Fruit fly (Drosophila melanogaster) whole organism, adult: ENCODE results near the gene CG31373.

ENCODE experiments used
- CG11617 ChIP-seq: fragments of 200-800 bp; sonication (Bioruptor generic); optimal IDR thresholded peaks from 2 replicates; lab custom pipeline; 2017; ENCODE audit warnings: mild to moderate bottlenecking, missing biosample characterization, missing genetic modification reagents, missing genetic modification characterization
- CG12768 ChIP-seq: fragments of 200-800 bp; sonication (Bioruptor generic); optimal IDR thresholded peaks from 2 replicates; lab custom pipeline; 2017; ENCODE audit warnings: missing biosample characterization, missing genetic modification characterization, mild to moderate bottlenecking, moderate library complexity, missing genetic modification reagents
- CG14711 ChIP-seq: fragments of 200-800 bp; sonication (Bioruptor generic); optimal IDR thresholded peaks from 2 replicates; lab custom pipeline; 2018; ENCODE audit warnings: missing biosample characterization, mild to moderate bottlenecking, missing genetic modification characterization, moderate library complexity
- CG1620 ChIP-seq: fragments of 200-800 bp; sonication (Bioruptor generic); optimal IDR thresholded peaks from 2 replicates; lab custom pipeline; 2016; ENCODE audit warnings: missing biosample characterization, missing genetic modification characterization
- CG33017 ChIP-seq: fragments of 200-800 bp; sonication (Bioruptor generic); optimal IDR thresholded peaks from 2 replicates; lab custom pipeline; 2018; ENCODE audit warnings: missing biosample characterization, mild to moderate bottlenecking, missing genetic modification characterization, moderate library complexity
- CG5204 ChIP-seq: fragments of 200-800 bp; sonication (Bioruptor generic); optimal IDR thresholded peaks from 2 replicates; lab custom pipeline; 2016; ENCODE audit warnings: missing biosample characterization, missing genetic modification characterization
- CG7045 ChIP-seq: fragments of 200-800 bp; sonication (Bioruptor generic); optimal IDR thresholded peaks from 2 replicates; lab custom pipeline; 2017; ENCODE audit warnings: missing biosample characterization, mild to moderate bottlenecking, missing genetic modification characterization
- CG7101 ChIP-seq: fragments of 200-800 bp; sonication (Bioruptor generic); optimal IDR thresholded peaks from 2 replicates; lab custom pipeline; 2018; ENCODE audit warnings: missing biosample characterization, mild to moderate bottlenecking, missing genetic modification characterization, moderate library complexity
- Clk ChIP-seq: fragments of 200-800 bp; sonication (Bioruptor generic); optimal IDR thresholded peaks from 2 replicates; lab custom pipeline; 2017; ENCODE audit warnings: missing biosample characterization, missing genetic modification characterization
- Crg-1 ChIP-seq: fragments of 200-800 bp; sonication (Bioruptor generic); optimal IDR thresholded peaks from 2 replicates; lab custom pipeline; 2016; ENCODE audit warnings: missing biosample characterization, missing genetic modification characterization
- Hr96 ChIP-seq: fragments of 200-800 bp; sonication (Bioruptor generic); optimal IDR thresholded peaks from 2 replicates; lab custom pipeline; 2016; ENCODE audit warnings: missing biosample characterization, missing genetic modification characterization
- Mnt ChIP-seq: fragments of 200-800 bp; sonication (Bioruptor generic); optimal IDR thresholded peaks from 2 replicates; lab custom pipeline; 2016; ENCODE audit warnings: missing biosample characterization, mild to moderate bottlenecking, missing genetic modification characterization
- bab1 ChIP-seq: fragments of 200-800 bp; sonication (Bioruptor generic); optimal IDR thresholded peaks from 3 replicates; lab custom pipeline; 2019; ENCODE audit warnings: missing biosample characterization, mild to moderate bottlenecking, missing genetic modification characterization, moderate library complexity
- cic ChIP-seq: fragments of 200-800 bp; sonication (Bioruptor generic); optimal IDR thresholded peaks from 2 replicates; lab custom pipeline; 2017; ENCODE audit warnings: missing biosample characterization, mild to moderate bottlenecking, missing genetic modification characterization, moderate library complexity
- cnc ChIP-seq, 2 experiments: fragments of >200 bp; optimal IDR thresholded peaks; 2 replicates each; lab custom pipeline; 2017
- kay ChIP-seq: fragments of 200-800 bp; sonication (Bioruptor generic); peaks from one replicate; lab custom pipeline; 2016; ENCODE audit warnings: missing biosample characterization, missing genetic modification characterization, borderline replicate concordance
- ovo ChIP-seq: fragments of 200-800 bp; sonication (Bioruptor generic); optimal IDR thresholded peaks from 2 replicates; lab custom pipeline; 2016; ENCODE audit warnings: missing biosample characterization, missing genetic modification characterization
- pad ChIP-seq: fragments of 200-800 bp; sonication (Bioruptor generic); optimal IDR thresholded peaks from 3 replicates; lab custom pipeline; 2017; ENCODE audit warnings: missing biosample characterization, missing genetic modification characterization, mild to moderate bottlenecking, moderate library complexity, missing genetic modification reagents
- tj ChIP-seq: fragments of 200-800 bp; sonication (Bioruptor generic); optimal IDR thresholded peaks from 3 replicates; lab custom pipeline; 2017; ENCODE audit warnings: missing biosample characterization, mild to moderate bottlenecking, missing genetic modification characterization, moderate library complexity
- toe ChIP-seq: fragments of 200-800 bp; sonication (Bioruptor generic); optimal IDR thresholded peaks from 2 replicates; lab custom pipeline; 2016; ENCODE audit warnings: missing biosample characterization, missing genetic modification characterization

The CG31373 gene

DNA sequence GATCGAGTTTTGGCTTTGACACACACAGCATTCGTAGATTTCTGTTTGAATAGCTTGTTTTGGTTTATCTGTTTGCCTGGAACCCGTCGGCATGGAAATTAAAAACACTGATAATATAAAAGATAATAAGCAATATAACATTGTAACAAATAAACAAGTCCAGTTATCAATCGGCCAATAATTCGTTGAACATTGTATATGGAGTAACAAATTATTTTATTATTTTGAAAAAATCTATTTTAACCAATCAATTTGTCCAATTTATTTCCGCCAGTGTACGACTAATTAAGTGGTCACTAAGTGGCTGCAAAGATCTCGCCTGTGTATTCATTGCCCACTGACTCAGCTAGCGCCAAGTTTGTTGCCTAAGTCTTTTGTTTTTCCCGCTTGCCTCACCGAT, 20.3 kb downstream of the CG31373 start:
- TF ChIP-seq CG7045 (no peak), Hr96 (GFP tag; lab: Kevin White, UChicago) (no peak)

DNA sequence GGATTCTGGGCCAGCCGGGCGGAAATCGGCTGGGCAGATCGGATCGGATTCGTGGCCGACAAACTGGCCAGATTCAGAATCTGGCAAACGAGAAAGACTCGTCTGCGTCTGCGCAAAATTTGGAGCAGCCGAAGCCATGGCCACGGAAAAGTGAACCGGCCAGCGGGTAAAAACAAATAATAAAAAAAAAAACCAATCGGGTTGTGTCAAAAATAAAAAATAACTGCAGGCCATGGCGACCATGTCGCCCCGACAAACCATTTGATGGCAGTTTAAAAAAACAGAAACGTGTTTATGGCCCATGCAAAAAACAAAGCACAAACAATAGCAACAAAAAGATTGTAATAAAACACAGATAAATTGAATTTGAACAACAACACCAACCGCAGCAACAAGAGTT, 21.0 kb downstream of the CG31373 start:
- no peak for TF ChIP-seq tj
- no peak for TF ChIP-seq pad
- TF ChIP-seq Hr96 (GFP tag; lab: Kevin White, UChicago): no peak
- TF ChIP-seq CG1620 (GFP tag; lab: Kevin White, UChicago): no peak
- TF ChIP-seq CG14711 (tag; lab: Kevin White, UChicago): no peak
- no peak for TF ChIP-seq Mnt

DNA sequence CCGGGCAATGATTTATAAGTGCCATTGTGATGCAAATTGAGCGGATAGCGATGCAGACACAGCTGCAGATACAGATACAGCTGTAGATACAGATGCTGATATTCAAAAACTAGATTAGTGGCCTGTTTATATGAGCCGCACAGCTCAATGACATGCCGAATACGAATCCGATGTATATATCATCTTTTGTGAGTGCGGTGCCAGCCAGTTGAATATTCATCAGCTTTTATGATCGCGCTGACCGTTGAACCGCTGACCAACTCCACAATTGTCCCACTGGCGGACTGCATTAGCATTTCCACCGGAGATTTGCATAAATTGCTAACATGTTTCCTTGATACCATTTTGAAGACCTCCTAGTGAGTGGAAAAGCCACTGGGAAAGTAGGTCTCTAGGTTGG, 21.9 kb downstream of the CG31373 start:
- TF ChIP-seq CG7101 (tag; lab: Kevin White, UChicago) (no peak), CG11617 (no peak), CG5204 (GFP tag; lab: Kevin White, UChicago) (no peak), CG12768 (no peak), Mnt (no peak), cnc (optimal IDR thresholded peaks at IDR 0.05; lab: Kevin White, UChicago) (no peak), bab1 (GFP tag; lab: Kevin White, UChicago) (no peak), pad (no peak), cic (GFP tag; lab: Kevin White, UChicago) (no peak), Clk (no peak), ovo (GFP tag; lab: Kevin White, UChicago) (no peak), Hr96 (GFP tag; lab: Kevin White, UChicago) (no peak), CG7045 (no peak), CG33017 (tag; lab: Kevin White, UChicago) (no peak), CG14711 (tag; lab: Kevin White, UChicago) (no peak), toe (GFP tag; lab: Kevin White, UChicago) (no peak), Crg-1 (no peak)

DNA sequence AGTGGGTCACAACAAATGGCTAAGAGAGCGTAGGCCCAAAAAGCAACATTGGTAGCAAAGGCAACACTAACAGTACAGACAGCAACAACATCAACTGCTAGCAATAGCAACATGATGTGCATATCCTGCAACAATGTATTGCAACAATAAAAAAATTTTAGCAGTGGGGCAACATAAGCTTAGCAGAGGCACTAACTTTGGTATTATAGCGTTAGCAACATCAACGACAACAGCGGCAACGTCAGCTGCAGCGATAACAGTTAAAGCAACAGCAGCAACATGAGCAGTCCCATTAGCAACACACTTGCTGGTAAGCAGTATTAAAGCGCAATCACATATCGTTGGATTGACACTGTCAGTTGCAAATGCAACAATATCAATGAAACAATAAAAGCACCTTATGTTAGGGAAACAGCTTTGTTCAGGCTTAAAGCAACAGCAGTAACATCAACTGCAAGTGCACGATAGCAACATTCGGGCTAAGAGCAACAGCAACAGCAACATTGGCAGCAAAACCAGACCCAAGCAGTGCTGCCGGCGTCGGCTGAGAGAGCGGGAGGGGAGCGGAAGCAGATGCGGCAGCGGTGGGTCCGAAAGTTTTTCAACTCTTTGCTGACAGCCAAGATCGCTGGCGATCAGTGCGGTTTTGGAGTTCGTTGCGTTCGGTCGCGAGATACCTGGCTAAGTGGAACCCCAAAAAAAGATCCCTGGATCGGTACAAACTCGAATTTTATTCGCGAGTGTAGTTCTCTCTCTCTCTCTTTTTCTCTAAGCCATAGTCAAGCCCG, 22.7 kb downstream of the CG31373 start, which contains the start of gene Skel:
Skel (plus strand) TSS at position 637 of the 788 bp plus-strand sequence.
- TF ChIP-seq Mnt: no peak
- TF ChIP-seq CG1620 (GFP tag; lab: Kevin White, UChicago): no peak
- no peak for TF ChIP-seq ovo (GFP tag; lab: Kevin White, UChicago)
- no peak for TF ChIP-seq CG7101 (tag; lab: Kevin White, UChicago)
- no peak for TF ChIP-seq CG33017 (tag; lab: Kevin White, UChicago)
- TF ChIP-seq tj: no peak
- no peak for TF ChIP-seq toe (GFP tag; lab: Kevin White, UChicago)
- no peak for TF ChIP-seq Crg-1
- TF ChIP-seq Hr96 (GFP tag; lab: Kevin White, UChicago): no peak
- TF ChIP-seq CG11617: no peak
- TF ChIP-seq CG14711 (tag; lab: Kevin White, UChicago): no peak
- no peak for TF ChIP-seq cnc (optimal IDR thresholded peaks at IDR 0.05; lab: Kevin White, UChicago)
- no peak for TF ChIP-seq cic (GFP tag; lab: Kevin White, UChicago)
- TF ChIP-seq bab1 (GFP tag; lab: Kevin White, UChicago): no peak
- no peak for TF ChIP-seq pad
- no peak for TF ChIP-seq kay
- no peak for TF ChIP-seq CG7045
- no peak for TF ChIP-seq Clk

DNA sequence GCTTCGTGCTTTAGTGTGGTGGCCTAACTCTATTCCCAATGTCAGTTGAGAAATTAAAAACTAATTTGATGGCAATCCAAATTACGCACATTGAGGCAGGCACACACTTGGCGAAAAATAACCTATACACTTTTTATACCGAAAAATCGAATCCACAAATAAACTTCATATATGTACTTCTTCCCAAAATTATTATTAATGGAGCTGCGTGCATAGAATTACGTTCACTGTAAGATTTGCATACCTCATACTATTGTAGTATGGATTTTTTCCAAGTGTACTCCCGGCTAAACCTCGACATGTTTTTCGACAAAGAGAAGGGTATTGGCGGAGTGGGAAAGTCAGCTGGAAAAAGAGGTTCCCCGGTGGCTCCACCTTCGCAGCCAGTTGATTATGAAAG, 24.9 kb downstream of the CG31373 start:
- no peak for TF ChIP-seq Clk
- no peak for TF ChIP-seq ovo (GFP tag; lab: Kevin White, UChicago)
- no peak for TF ChIP-seq toe (GFP tag; lab: Kevin White, UChicago)
- TF ChIP-seq CG5204 (GFP tag; lab: Kevin White, UChicago): no peak
- no peak for TF ChIP-seq bab1 (GFP tag; lab: Kevin White, UChicago)

DNA sequence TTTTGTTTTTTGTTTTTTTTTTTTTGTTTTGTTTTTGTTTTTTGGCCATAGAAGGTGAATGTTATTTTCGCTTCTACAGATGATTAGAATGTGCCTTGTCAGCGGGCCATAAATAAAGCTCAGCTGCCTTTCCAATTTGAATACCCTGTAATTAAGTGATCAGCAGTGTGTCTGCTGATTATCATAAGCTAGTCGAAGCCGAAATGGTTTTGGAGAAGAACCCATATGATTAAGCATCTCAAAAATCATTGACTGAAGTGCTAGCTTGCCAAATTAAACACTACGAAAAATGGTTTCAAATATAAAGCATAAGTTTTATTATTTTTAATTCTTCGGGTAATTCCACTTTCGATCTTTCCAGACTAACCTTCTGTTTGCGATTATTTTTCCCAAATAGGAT, 25.9 kb downstream of the CG31373 start:
- TF ChIP-seq tj: peak; percentile 29
- no peak for TF ChIP-seq CG33017 (tag; lab: Kevin White, UChicago)
- no peak for TF ChIP-seq cic (GFP tag; lab: Kevin White, UChicago)
- no peak for TF ChIP-seq cnc (optimal IDR thresholded peaks at IDR 0.05; lab: Kevin White, UChicago)
- no peak for TF ChIP-seq kay
- no peak for TF ChIP-seq pad
- no peak for TF ChIP-seq CG11617

DNA sequence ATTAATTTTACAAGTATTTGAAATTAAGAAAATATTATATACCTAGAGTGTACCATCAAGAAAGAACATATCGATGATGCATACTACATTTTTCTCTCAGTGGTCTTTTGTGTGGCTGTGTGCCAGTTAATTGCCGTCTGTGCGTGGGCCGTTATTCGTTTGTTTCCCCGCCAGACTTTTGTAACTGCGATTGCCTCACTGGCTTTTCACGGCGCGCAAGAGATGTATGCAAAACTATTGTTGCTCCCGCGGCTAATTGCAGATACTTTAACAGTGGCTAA, 27.5 kb downstream of the CG31373 start:
- peak; percentile 90 for TF ChIP-seq pad
- no peak for TF ChIP-seq CG33017 (tag; lab: Kevin White, UChicago)
